Worm (Caenorhabditis elegans) whole organism, L3 larva: ENCODE data around the gene C05E11.3.

ENCODE experiments used
- R02D3.7 ChIP-seq: fragments of 150-350 bp; optimal IDR thresholded peaks from 2 replicates; lab custom pipeline; 2014; ENCODE audit warnings: missing biosample characterization, missing genetic modification characterization
- ama-1 ChIP-seq: fragments of 150-350 bp; optimal IDR thresholded peaks from 2 replicates; lab custom pipeline; 2018
- egl-27 ChIP-seq: sonication (generic microtip); optimal IDR thresholded peaks from 4 replicates; lab custom pipeline; 2017; ENCODE audit warnings: missing biosample characterization, missing genetic modification reagents, missing genetic modification characterization
- elt-3 ChIP-seq, 3 experiments: fragments of 150-350 bp in 1 of 3; sonication (generic microtip) in 2 of 3; optimal IDR thresholded peaks; 2 replicates in 2 of 3; 4 replicates in 1 of 3; lab custom pipeline; 2014 to 2017; ENCODE audit warnings: missing biosample characterization in 3 of 3, missing genetic modification characterization in 3 of 3
- nhr-237 ChIP-seq: fragments of 150-350 bp; optimal IDR thresholded peaks from 2 replicates; lab custom pipeline; 2014; ENCODE audit warnings: missing biosample characterization, missing genetic modification characterization
- nhr-25 ChIP-seq: sonication (generic microtip); optimal IDR thresholded peaks from 2 replicates; lab custom pipeline; 2017; ENCODE audit warnings: missing biosample characterization, missing genetic modification characterization
- nhr-76 ChIP-seq: fragments of 150-350 bp; sonication (generic microtip); optimal IDR thresholded peaks from 5 replicates; lab custom pipeline; 2014; ENCODE audit warnings: missing biosample characterization, missing genetic modification characterization
- snpc-4 ChIP-seq: fragments of 150-350 bp; optimal IDR thresholded peaks from 2 replicates; lab custom pipeline; 2014; ENCODE audit warnings: missing biosample characterization, missing genetic modification characterization
- unc-39 ChIP-seq: sonication (generic microtip); optimal IDR thresholded peaks from 4 replicates; lab custom pipeline; 2017; ENCODE audit warnings: missing biosample characterization, missing genetic modification characterization
- zag-1 ChIP-seq: fragments of 150-350 bp; optimal IDR thresholded peaks from 2 replicates; lab custom pipeline; 2014; ENCODE audit warnings: missing biosample characterization, missing genetic modification characterization
- ztf-11 ChIP-seq: fragments of 150-350 bp; optimal IDR thresholded peaks from 2 replicates; lab custom pipeline; 2014; ENCODE audit warnings: missing biosample characterization, missing genetic modification characterization

- TF ChIP-seq elt-3 (tag; optimal IDR thresholded peaks at IDR 0.05; lab: Kevin White, UChicago) = no peak
- no peak for TF ChIP-seq nhr-25 (tag; lab: Kevin White, UChicago)
- no peak for TF ChIP-seq snpc-4 (tag; lab: Kevin White, UChicago)
- no peak for TF ChIP-seq ztf-11 (tag; lab: Kevin White, UChicago)
- no peak for TF ChIP-seq R02D3.7 (tag; lab: Kevin White, UChicago)
- no peak for TF ChIP-seq unc-39 (tag; lab: Kevin White, UChicago)
- TF ChIP-seq nhr-237 (tag; lab: Kevin White, UChicago) = no peak
- TF ChIP-seq nhr-76 = no peak
- no peak for TF ChIP-seq zag-1
- no peak for TF ChIP-seq egl-27 (tag; lab: Kevin White, UChicago)
- no peak for TF ChIP-seq ama-1 (lab: Kevin White, UChicago)
Measured at ce11 chrX:4609635-4610034, 31.6 kb downstream of the C05E11.3 start.
